Worm (Caenorhabditis elegans) whole organism, L4/young adult: ENCODE data around the gene uig-1.

ENCODE experiments used
- W03F9.2 ChIP-seq: fragments of 150-350 bp; optimal IDR thresholded peaks from 2 replicates; lab custom pipeline; 2014; ENCODE audit warnings: missing biosample characterization, missing genetic modification characterization
- dao-5 ChIP-seq: sonication (generic microtip); optimal IDR thresholded peaks from 2 replicates; lab custom pipeline; 2016; ENCODE audit warnings: missing genotype, missing genetic modification characterization, moderate library complexity, missing compliant biosample characterization
- him-1 ChIP-seq: sonication (generic microtip); optimal IDR thresholded peaks from 2 replicates; lab custom pipeline; 2016; ENCODE audit warnings: missing genotype, missing genetic modification reagents, missing genetic modification characterization, missing compliant biosample characterization

- no peak for TF ChIP-seq him-1 (tag; lab: Kevin White, UChicago)
- no peak for TF ChIP-seq dao-5
- TF ChIP-seq W03F9.2 (tag; lab: Kevin White, UChicago), result no peak
Measured at ce11 chrV:13235313-13235712, 60.5 kb downstream of the uig-1 start.
